Fruit fly (Drosophila melanogaster) whole organism, embryonic: ENCODE measurements around the gene Snx1.

Source experiments
- Abd-B ChIP-seq: fragments of 200-800 bp; sonication (Bioruptor generic); optimal IDR thresholded peaks from 2 replicates; lab custom pipeline; 2018; ENCODE audit warnings: missing biosample characterization, mild to moderate bottlenecking, missing genetic modification characterization, moderate library complexity
- Aef1 ChIP-seq: fragments of 200-800 bp; sonication (Bioruptor generic); IDR thresholded peaks from 3 replicates; pipeline ENCODE4 v1.3.6; 2022; ENCODE audit warnings: missing biosample characterization, missing genetic modification characterization
- Bgb ChIP-seq: fragments of 200-800 bp; sonication (Bioruptor generic); IDR thresholded peaks from 2 replicates; pipeline ENCODE4 v1.3.6; 2022; ENCODE audit warnings: missing biosample characterization, missing genetic modification characterization; ENCODE audit not compliant: partially characterized antibody
- CG10654 ChIP-seq: fragments of 200-800 bp; sonication (Bioruptor generic); optimal IDR thresholded peaks from 2 replicates; lab custom pipeline; 2016; ENCODE audit warnings: missing biosample characterization, missing genetic modification characterization
- CG12155 ChIP-seq: fragments of 200-800 bp; sonication (Bioruptor generic); optimal IDR thresholded peaks from 3 replicates; lab custom pipeline; 2016; ENCODE audit warnings: missing biosample characterization, missing genetic modification characterization
- CG12659 ChIP-seq: fragments of 200-800 bp; sonication (Bioruptor generic); optimal IDR thresholded peaks from 3 replicates; lab custom pipeline; 2017; ENCODE audit warnings: mild to moderate bottlenecking, missing biosample characterization, missing genetic modification reagents, missing genetic modification characterization
- CG14860 ChIP-seq: fragments of 200-800 bp; sonication (Bioruptor generic); IDR thresholded peaks from 3 replicates; pipeline ENCODE4 v1.3.6; 2022; ENCODE audit warnings: missing biosample characterization, missing genetic modification characterization; ENCODE audit not compliant: partially characterized antibody
- CG1603 ChIP-seq: fragments of 200-800 bp; sonication (Bioruptor generic); optimal IDR thresholded peaks from 2 replicates; lab custom pipeline; 2019; ENCODE audit warnings: missing biosample characterization, mild to moderate bottlenecking, missing genetic modification characterization, moderate library complexity
- CG2712 ChIP-seq: fragments of 200-800 bp; optimal IDR thresholded peaks from 3 replicates; lab custom pipeline; 2019; ENCODE audit warnings: missing biosample characterization, mild to moderate bottlenecking, missing genetic modification characterization, moderate library complexity
- CG31365 ChIP-seq: fragments of 200-800 bp; sonication (Bioruptor generic); optimal IDR thresholded peaks from 2 replicates; lab custom pipeline; 2018; ENCODE audit warnings: missing biosample characterization, mild to moderate bottlenecking, missing genetic modification characterization
- CG34422 ChIP-seq: fragments of 200-800 bp; sonication (Bioruptor generic); IDR thresholded peaks from 3 replicates; pipeline ENCODE4 v1.3.6; 2022; ENCODE audit warnings: missing biosample characterization, missing genetic modification characterization
- CG4424 ChIP-seq: fragments of 200-800 bp; sonication (Bioruptor generic); optimal IDR thresholded peaks from 3 replicates; lab custom pipeline; 2016; ENCODE audit warnings: missing biosample characterization, missing genetic modification characterization
- CG5245 ChIP-seq: fragments of 200-800 bp; sonication (Bioruptor generic); optimal IDR thresholded peaks from 3 replicates; lab custom pipeline; 2016; ENCODE audit warnings: missing biosample characterization, missing genetic modification characterization
- CG6175 ChIP-seq: fragments of 200-800 bp; sonication (Bioruptor generic); IDR thresholded peaks from 3 replicates; pipeline ENCODE4 v1.3.6; 2022; ENCODE audit warnings: missing biosample characterization, missing genetic modification characterization
- CG8944 ChIP-seq: fragments of 200-800 bp; sonication (Bioruptor generic); optimal IDR thresholded peaks from 3 replicates; lab custom pipeline; 2016; ENCODE audit warnings: missing biosample characterization, missing genetic modification characterization
- CoRest ChIP-seq: fragments of 200-800 bp; sonication (Bioruptor generic); optimal IDR thresholded peaks from 3 replicates; lab custom pipeline; 2018; ENCODE audit warnings: missing biosample characterization, mild to moderate bottlenecking, missing genetic modification characterization, moderate library complexity
- ERR ChIP-seq: fragments of 200-800 bp; sonication (Bioruptor generic); optimal IDR thresholded peaks from 2 replicates; lab custom pipeline; 2016; ENCODE audit warnings: missing biosample characterization, missing genetic modification characterization
- Ets65A ChIP-seq: fragments of 200-800 bp; sonication (Bioruptor generic); peaks from one replicate; lab custom pipeline; 2016; ENCODE audit warnings: missing biosample characterization, missing genetic modification characterization
- Hr39 ChIP-seq: fragments of >200 bp; optimal IDR thresholded peaks from 2 replicates; lab custom pipeline; 2017
- Kr ChIP-seq: fragments of 200-800 bp; sonication (Bioruptor generic); optimal IDR thresholded peaks from 2 replicates; lab custom pipeline; 2017; ENCODE audit warnings: missing biosample characterization, mild to moderate bottlenecking, missing genetic modification characterization
- Lhr ChIP-seq: fragments of 200-800 bp; sonication (Bioruptor generic); optimal IDR thresholded peaks from 3 replicates; lab custom pipeline; 2017; ENCODE audit warnings: mild to moderate bottlenecking, missing biosample characterization, missing genetic modification reagents, missing genetic modification characterization
- MESR4 ChIP-seq: fragments of 200-800 bp; sonication (Bioruptor generic); optimal IDR thresholded peaks from 2 replicates; lab custom pipeline; 2018; ENCODE audit warnings: missing biosample characterization, mild to moderate bottlenecking, missing genetic modification characterization, moderate library complexity
- Med ChIP-seq: fragments of 200-800 bp; sonication (Bioruptor generic); peaks from one replicate; lab custom pipeline; 2016; ENCODE audit warnings: missing biosample characterization, missing genetic modification characterization, mild to moderate bottlenecking, inconsistent platforms, moderate library complexity
- Mes4 ChIP-seq: fragments of 200-800 bp; sonication (Bioruptor generic); optimal IDR thresholded peaks from 2 replicates; lab custom pipeline; 2016; ENCODE audit warnings: missing biosample characterization, missing genetic modification characterization
- Myb ChIP-seq: fragments of 200-800 bp; sonication (Bioruptor generic); optimal IDR thresholded peaks from 2 replicates; lab custom pipeline; 2016; ENCODE audit warnings: missing biosample characterization, missing genetic modification characterization
- NC2α ChIP-seq: fragments of 200-800 bp; sonication (Bioruptor generic); optimal IDR thresholded peaks from 2 replicates; lab custom pipeline; 2016; ENCODE audit warnings: missing biosample characterization, missing genetic modification characterization
- Nf-YC ChIP-seq: fragments of 200-800 bp; optimal IDR thresholded peaks from 3 replicates; lab custom pipeline; 2019; ENCODE audit warnings: missing biosample characterization, mild to moderate bottlenecking, missing genetic modification characterization, moderate library complexity
- YL-1 ChIP-seq: fragments of 200-800 bp; sonication (Bioruptor generic); optimal IDR thresholded peaks from 3 replicates; lab custom pipeline; 2017; ENCODE audit warnings: missing biosample characterization, mild to moderate bottlenecking, missing genetic modification characterization
- dmrt99B ChIP-seq: fragments of 200-800 bp; sonication (Bioruptor generic); optimal IDR thresholded peaks from 2 replicates; lab custom pipeline; 2018; ENCODE audit warnings: missing biosample characterization, mild to moderate bottlenecking, missing genetic modification characterization, moderate library complexity
- exex ChIP-seq: fragments of 200-800 bp; sonication (Bioruptor generic); optimal IDR thresholded peaks from 4 replicates; lab custom pipeline; 2018; ENCODE audit warnings: missing biosample characterization, mild to moderate bottlenecking, missing genetic modification characterization, moderate library complexity
- eyg ChIP-seq: fragments of 200-800 bp; sonication (Bioruptor generic); optimal IDR thresholded peaks from 3 replicates; lab custom pipeline; 2016; ENCODE audit warnings: missing biosample characterization, missing genetic modification characterization
- ftz-f1 ChIP-seq: fragments of 200-800 bp; sonication (Bioruptor generic); optimal IDR thresholded peaks from 2 replicates; lab custom pipeline; 2016; ENCODE audit warnings: missing biosample characterization, missing genetic modification characterization
- gfzf ChIP-seq: fragments of 200-800 bp; sonication (Bioruptor generic); optimal IDR thresholded peaks from 2 replicates; lab custom pipeline; 2016; ENCODE audit warnings: missing biosample characterization, mild to moderate bottlenecking, missing genetic modification characterization, moderate library complexity
- gro ChIP-seq: fragments of 200-800 bp; sonication (Bioruptor generic); optimal IDR thresholded peaks from 2 replicates; lab custom pipeline; 2016; ENCODE audit warnings: missing biosample characterization, missing genetic modification characterization
- gsb-n ChIP-seq: fragments of 200-800 bp; sonication (Bioruptor generic); optimal IDR thresholded peaks from 3 replicates; lab custom pipeline; 2018; ENCODE audit warnings: missing biosample characterization, mild to moderate bottlenecking, missing genetic modification characterization
- hkb ChIP-seq, 2 experiments: fragments of 200-800 bp in 1 of 2; fragments of >200 bp in 1 of 2; sonication (Bioruptor generic) in 1 of 2; IDR thresholded peaks in 1 of 2; optimal IDR thresholded peaks in 1 of 2; 2 replicates each; pipeline versions ENCODE4 v1.3.6 to Lab custom; 2017 to 2022; ENCODE audit warnings: missing biosample characterization in 1 of 2, missing genetic modification characterization in 1 of 2
- oc ChIP-seq: fragments of 200-800 bp; sonication (Bioruptor generic); optimal IDR thresholded peaks from 2 replicates; lab custom pipeline; 2018; ENCODE audit warnings: missing biosample characterization, mild to moderate bottlenecking, missing genetic modification characterization, moderate library complexity
- onecut ChIP-seq: fragments of 200-800 bp; sonication (Bioruptor generic); IDR thresholded peaks from 2 replicates; pipeline ENCODE4 v1.3.6; 2022; ENCODE audit warnings: missing biosample characterization, missing genetic modification characterization
- sc ChIP-seq, 3 experiments: fragments of >200 bp in 2 of 3; fragments of 200-800 bp in 1 of 3; sonication (Bioruptor generic) in 1 of 3; optimal IDR thresholded peaks; 2 replicates in 2 of 3; 3 replicates in 1 of 3; lab custom pipeline; 2017; ENCODE audit warnings: mild to moderate bottlenecking in 1 of 3, missing biosample characterization in 1 of 3, missing genetic modification characterization in 1 of 3, missing genetic modification reagents in 1 of 3
- sisA ChIP-seq: fragments of 200-800 bp; sonication (Bioruptor generic); IDR thresholded peaks from 2 replicates; pipeline ENCODE4 v1.3.6; 2022; ENCODE audit warnings: missing biosample characterization, missing genetic modification characterization
- vvl ChIP-seq: fragments of 200-800 bp; sonication (Bioruptor generic); IDR thresholded peaks from 2 replicates; pipeline ENCODE4 v1.3.6; 2022; ENCODE audit warnings: missing biosample characterization, missing genetic modification characterization
- yki ChIP-seq: fragments of >200 bp; optimal IDR thresholded peaks from 3 replicates; lab custom pipeline; 2018

Gene Snx1

DNA sequence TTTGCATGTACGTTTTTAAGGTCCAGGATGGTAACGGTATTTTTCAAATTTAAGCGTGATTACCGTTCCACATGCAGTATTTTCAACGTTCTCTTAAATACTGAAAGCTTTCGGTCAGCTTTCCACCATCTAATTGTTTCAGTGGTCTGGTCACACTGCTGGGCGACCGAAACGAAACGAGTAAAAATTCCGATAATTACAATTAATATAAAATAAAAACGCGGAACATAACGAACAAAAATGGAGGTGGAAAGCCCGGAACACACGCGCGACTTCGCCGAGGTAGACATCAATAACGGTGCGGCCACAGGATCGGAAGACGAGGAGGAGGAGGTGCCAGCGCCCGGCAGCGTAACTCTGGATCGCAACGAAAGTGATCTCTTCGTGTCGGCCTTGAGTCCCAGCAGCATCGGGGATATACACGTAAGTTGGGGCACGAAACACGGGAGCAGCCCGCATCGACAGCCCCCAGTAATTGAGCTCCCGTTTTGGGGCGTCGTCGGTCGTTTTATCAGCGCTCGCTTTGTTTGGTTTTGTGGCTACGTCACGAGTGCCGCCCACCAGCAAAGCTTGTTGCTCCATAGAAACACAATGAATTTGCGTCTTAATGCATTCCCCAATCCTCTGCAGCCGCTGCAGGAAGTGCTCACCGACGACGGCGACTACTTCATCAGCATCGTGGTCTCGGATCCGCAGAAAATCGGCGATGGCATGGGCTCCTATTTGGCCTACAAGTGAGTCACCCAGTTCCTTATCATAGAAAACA lies at the start of gene Snx1 (continued):
- TF ChIP-seq CG6175, result no peak
- TF ChIP-seq eyg (GFP tag; lab: Kevin White, UChicago), result no peak
- TF ChIP-seq exex, result peak; percentile 53
- TF ChIP-seq Mes4 (GFP tag; lab: Kevin White, UChicago), result no peak
- TF ChIP-seq Lhr, result peak; percentile 20
- TF ChIP-seq MESR4 (GFP tag; lab: Kevin White, UChicago), result peak; percentile 54
- TF ChIP-seq onecut (GFP tag; lab: Robert Waterston, UW), result 0 out of 2 replicates have a peak, but pooled peaks have one; percentile 4
- TF ChIP-seq Abd-B (GFP tag; lab: Kevin White, UChicago), result peak; percentile 35
- no peak for TF ChIP-seq CG10654 (GFP tag; lab: Kevin White, UChicago)
- no peak for TF ChIP-seq CG4424
- TF ChIP-seq gfzf (GFP tag; lab: Kevin White, UChicago), result peak; percentile 75
- TF ChIP-seq CG31365 (tag; lab: Kevin White, UChicago), result no peak
- TF ChIP-seq CG12659, result peak; percentile 49
- TF ChIP-seq Kr (GFP tag; lab: Kevin White, UChicago), result no peak
- no peak for TF ChIP-seq NC2α
- TF ChIP-seq YL-1 (GFP tag; lab: Kevin White, UChicago), result peak; percentile 51
- peak; percentile 18 for TF ChIP-seq CG12155 (GFP tag; lab: Kevin White, UChicago)
- TF ChIP-seq CG8944 (GFP tag; lab: Kevin White, UChicago), result no peak
- TF ChIP-seq Bgb (GFP tag; lab: Robert Waterston, UW), result peak; percentile 8; the same call in 1 of the 2 replicates
- TF ChIP-seq CG5245 (GFP tag; lab: Kevin White, UChicago), result no peak
- TF ChIP-seq CoRest (tag; lab: Kevin White, UChicago), result peak; percentile 17
- TF ChIP-seq Med (GFP tag; lab: Kevin White, UChicago), result peak; percentile 71
- TF ChIP-seq ERR, result no peak
- TF ChIP-seq Myb, result peak; percentile 95
- no peak for TF ChIP-seq sc (optimal IDR thresholded peaks at IDR 0.05; lab: Kevin White, UChicago)
- TF ChIP-seq sc (GFP tag; optimal IDR thresholded peaks at IDR 0.05; lab: Kevin White, UChicago), result no peak
- no peak for TF ChIP-seq CG2712
- TF ChIP-seq ftz-f1 (GFP tag; lab: Kevin White, UChicago), result peak; percentile 60
- peak; percentile 67 for TF ChIP-seq gsb-n (tag; lab: Kevin White, UChicago)
- TF ChIP-seq oc (tag; lab: Kevin White, UChicago), result no peak
- TF ChIP-seq dmrt99B, result no peak
- TF ChIP-seq gro (GFP tag; lab: Kevin White, UChicago), result no peak
- no peak for TF ChIP-seq CG14860
- TF ChIP-seq CG34422 (GFP tag; lab: Robert Waterston, UW), result peak; percentile 47; the same call in 1 of the 3 replicates
- no peak for TF ChIP-seq yki (lab: Kevin White, UChicago)

DNA sequence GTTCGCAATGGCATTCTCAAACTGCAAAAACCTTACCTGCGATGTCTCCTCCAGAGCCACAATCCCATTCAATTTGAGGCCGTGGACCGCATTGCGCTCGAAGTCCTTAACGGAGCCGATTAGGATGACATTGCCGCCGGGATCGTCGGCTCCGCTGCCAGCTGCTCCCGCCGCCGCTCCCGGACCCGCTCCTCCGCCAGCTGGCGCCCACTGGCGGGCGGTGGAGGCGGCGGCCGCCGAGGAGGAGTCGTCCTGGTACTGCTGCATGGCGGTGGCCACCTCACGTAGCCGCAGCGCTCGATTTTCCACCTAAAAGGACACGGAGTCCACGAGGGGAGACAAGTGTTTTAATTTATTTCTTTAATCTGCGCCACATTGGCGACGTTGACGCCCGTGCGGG lies 41.8 kb upstream of the Snx1 start:
- peak; percentile 0 for TF ChIP-seq Ets65A
- no peak for TF ChIP-seq Nf-YC (tag; lab: Kevin White, UChicago)
- TF ChIP-seq Aef1, result no peak
- TF ChIP-seq sisA (GFP tag; lab: Robert Waterston, UW), result peak; percentile 22; the same call in 1 of the 2 replicates
- no peak for TF ChIP-seq hkb (optimal IDR thresholded peaks at IDR 0.05; lab: Kevin White, UChicago)
- no peak for TF ChIP-seq hkb (GFP tag; IDR thresholded peaks at IDR 0.05; lab: Robert Waterston, UW)
- TF ChIP-seq vvl (GFP tag; lab: Robert Waterston, UW), result no peak
- TF ChIP-seq Hr39, result peak; percentile 55
- no peak for TF ChIP-seq CG1603
